Fruit fly (Drosophila melanogaster) whole organism, embryonic: ENCODE results near the gene cbt.

Experiments used
- CG13424 ChIP-seq: fragments of 200-800 bp; sonication (Bioruptor generic); optimal IDR thresholded peaks from 2 replicates; lab custom pipeline; 2019; ENCODE audit warnings: missing biosample characterization, mild to moderate bottlenecking, missing genetic modification characterization, moderate library complexity
- CG14441 ChIP-seq: fragments of 200-800 bp; sonication (Bioruptor generic); IDR thresholded peaks from 2 replicates; pipeline ENCODE4 v1.3.6; 2022; ENCODE audit warnings: missing biosample characterization, missing genetic modification characterization
- CG16779 ChIP-seq: fragments of 200-800 bp; sonication (Bioruptor generic); IDR thresholded peaks from 2 replicates; pipeline ENCODE4 v1.3.6; 2022; ENCODE audit warnings: missing biosample characterization, missing genetic modification characterization
- CG31224 ChIP-seq: fragments of 200-800 bp; sonication (Bioruptor generic); IDR thresholded peaks from 2 replicates; pipeline ENCODE4 v1.3.6; 2022; ENCODE audit warnings: missing biosample characterization, missing genetic modification characterization
- CG6813 ChIP-seq: fragments of 200-800 bp; sonication (Bioruptor generic); optimal IDR thresholded peaks from 2 replicates; lab custom pipeline; 2017; ENCODE audit warnings: missing biosample characterization, missing genetic modification characterization, mild to moderate bottlenecking, moderate library complexity, missing genetic modification reagents
- Fer2 ChIP-seq: fragments of 200-800 bp; sonication (Bioruptor generic); optimal IDR thresholded peaks from 2 replicates; lab custom pipeline; 2018; ENCODE audit warnings: missing biosample characterization, mild to moderate bottlenecking, missing genetic modification characterization, moderate library complexity
- Gug ChIP-seq: fragments of 200-800 bp; sonication (Bioruptor generic); IDR thresholded peaks from 4 replicates; pipeline ENCODE4 v1.3.6; 2022; ENCODE audit warnings: missing biosample characterization, missing genetic modification characterization
- H15 ChIP-seq: fragments of 200-800 bp; sonication (Bioruptor generic); IDR thresholded peaks from 3 replicates; pipeline ENCODE4 v1.3.6; 2022; ENCODE audit warnings: missing biosample characterization, missing genetic modification characterization
- gt ChIP-seq: fragments of 200-800 bp; sonication (Bioruptor generic); IDR thresholded peaks from 2 replicates; pipeline ENCODE4 v1.3.6; 2022; ENCODE audit warnings: missing biosample characterization, missing genetic modification characterization
- jumu ChIP-seq: fragments of 200-800 bp; sonication (Bioruptor generic); optimal IDR thresholded peaks from 3 replicates; lab custom pipeline; 2016; ENCODE audit warnings: missing biosample characterization, missing genetic modification characterization
- pb ChIP-seq: fragments of 200-800 bp; sonication (Bioruptor generic); optimal IDR thresholded peaks from 3 replicates; lab custom pipeline; 2016; ENCODE audit warnings: missing biosample characterization, missing genetic modification characterization
- sisA ChIP-seq: fragments of 200-800 bp; sonication (Bioruptor generic); IDR thresholded peaks from 2 replicates; pipeline ENCODE4 v1.3.6; 2022; ENCODE audit warnings: missing biosample characterization, missing genetic modification characterization
- sr ChIP-seq: fragments of 200-800 bp; sonication (Bioruptor generic); IDR thresholded peaks from 3 replicates; pipeline ENCODE4 v1.3.6; 2022; ENCODE audit warnings: missing biosample characterization, missing genetic modification characterization

- no peak for TF ChIP-seq gt (GFP tag; lab: Robert Waterston, UW)
- no peak for TF ChIP-seq CG6813 (GFP tag; lab: Kevin White, UChicago)
- no peak for TF ChIP-seq pb (GFP tag; lab: Kevin White, UChicago)
- no peak for TF ChIP-seq H15 (GFP tag; lab: Robert Waterston, UW)
- TF ChIP-seq CG16779 (GFP tag; lab: Robert Waterston, UW): no peak
- no peak for TF ChIP-seq CG14441
- TF ChIP-seq sr (GFP tag; lab: Robert Waterston, UW): no peak
- TF ChIP-seq Fer2 (tag; lab: Kevin White, UChicago): no peak
- no peak for TF ChIP-seq jumu (GFP tag; lab: Kevin White, UChicago)
- no peak for TF ChIP-seq CG31224
- TF ChIP-seq Gug (GFP tag; lab: Robert Waterston, UW): no peak
- no peak for TF ChIP-seq sisA
- no peak for TF ChIP-seq CG13424 (tag; lab: Kevin White, UChicago)
Observed at dm6 chr2L:517911-518619, 38.6 kb upstream of the cbt start.
